Fruit fly (Drosophila melanogaster): ENCODE results near the gene cpo.

The cpo gene

dm6 chr3R:17953884-17954283 is 34.3 kb downstream of the cpo start:
- TF ChIP-seq sens (GFP tag): peak; percentile 73
- TF ChIP-seq ash1 (GFP tag; optimal IDR thresholded peaks at IDR 0.05): no peak
- TF ChIP-seq CG8089 (GFP tag; optimal IDR thresholded peaks at IDR 0.05): no peak
- TF ChIP-seq CG3847 (GFP tag; IDR thresholded peaks at IDR 0.05): no peak
- TF ChIP-seq CG10431 (GFP tag; optimal IDR thresholded peaks at IDR 0.05): no peak
- no peak for TF ChIP-seq tgo (GFP tag; IDR thresholded peaks at IDR 0.05)
- no peak for TF ChIP-seq CG7372 (GFP tag; IDR thresholded peaks at IDR 0.05)
- no peak for TF ChIP-seq pzg (GFP tag; optimal IDR thresholded peaks at IDR 0.05)
- TF ChIP-seq CG30431 (GFP tag; optimal IDR thresholded peaks at IDR 0.05): no peak
- TF ChIP-seq esg (GFP tag; conservative IDR thresholded peaks at IDR 0.05): peak; percentile 25; the same call in 1 of the 2 replicates
- TF ChIP-seq CG13296 (GFP tag; optimal IDR thresholded peaks at IDR 0.05): no peak
- no peak for TF ChIP-seq Chrac-16 (GFP tag; optimal IDR thresholded peaks at IDR 0.05)
- TF ChIP-seq D19B (GFP tag; optimal IDR thresholded peaks at IDR 0.05): no peak
- no peak for TF ChIP-seq scrt (GFP tag; optimal IDR thresholded peaks at IDR 0.05)
- no peak for TF ChIP-seq CG16815 (GFP tag; optimal IDR thresholded peaks at IDR 0.05)
- no peak for TF ChIP-seq Doc2 (GFP tag; IDR thresholded peaks at IDR 0.05)
- TF ChIP-seq BEAF-32 (GFP tag; optimal IDR thresholded peaks at IDR 0.05): peak; percentile 19
- no peak for TF ChIP-seq Awh (GFP tag; IDR thresholded peaks at IDR 0.05)
- no peak for TF ChIP-seq Adf1 (GFP tag; IDR thresholded peaks at IDR 0.05)
- TF ChIP-seq zen (tag; optimal IDR thresholded peaks at IDR 0.05): no peak
- no peak for TF ChIP-seq CG10274 (GFP tag; optimal IDR thresholded peaks at IDR 0.05)
- no peak for TF ChIP-seq seq (GFP tag; IDR thresholded peaks at IDR 0.05)
- no peak for TF ChIP-seq CG16779 (GFP tag; IDR thresholded peaks at IDR 0.05)
- no peak for TF ChIP-seq CG10959 (GFP tag; IDR thresholded peaks at IDR 0.05)
- peak; percentile 18 for TF ChIP-seq dmrt99B (tag; optimal IDR thresholded peaks at IDR 0.05)
- no peak for TF ChIP-seq CTCF (GFP tag; optimal IDR thresholded peaks at IDR 0.05)
- TF ChIP-seq CG15514 (GFP tag; optimal IDR thresholded peaks at IDR 0.05): no peak
- no peak for TF ChIP-seq prd (optimal IDR thresholded peaks at IDR 0.05)
- TF ChIP-seq prd (GFP tag; IDR thresholded peaks at IDR 0.05): peak; percentile 18; the same call in 1 of the 3 replicates
- TF ChIP-seq mirr (GFP tag; optimal IDR thresholded peaks at IDR 0.05): no peak
- peak; percentile 45 for TF ChIP-seq Med (GFP tag)
- TF ChIP-seq rib (GFP tag; IDR thresholded peaks at IDR 0.05): no peak
- no peak for TF ChIP-seq Eip74EF (GFP tag; optimal IDR thresholded peaks at IDR 0.05)
- TF ChIP-seq CG17361 (GFP tag; IDR thresholded peaks at IDR 0.05): no peak
- TF ChIP-seq gsb (GFP tag; IDR thresholded peaks at IDR 0.05): no peak
- TF ChIP-seq Sry-δ (GFP tag; optimal IDR thresholded peaks at IDR 0.05): peak; percentile 3
- no peak for TF ChIP-seq CG18262 (tag; optimal IDR thresholded peaks at IDR 0.05)
- peak; percentile 6 for TF ChIP-seq CG11504 (tag; optimal IDR thresholded peaks at IDR 0.05)
- TF ChIP-seq bsh (GFP tag; optimal IDR thresholded peaks at IDR 0.05): peak in 1 of 2 experiments; percentile 10
- TF ChIP-seq insv (GFP tag; optimal IDR thresholded peaks at IDR 0.05): no peak
- no peak for TF ChIP-seq Sox102F (GFP tag; optimal IDR thresholded peaks at IDR 0.05)
- TF ChIP-seq ac (GFP tag; optimal IDR thresholded peaks at IDR 0.05): no peak
- no peak for TF ChIP-seq jing (GFP tag; optimal IDR thresholded peaks at IDR 0.05)
- TF ChIP-seq jumu (GFP tag; optimal IDR thresholded peaks at IDR 0.05): no peak
- no peak for TF ChIP-seq Dfd (GFP tag; optimal IDR thresholded peaks at IDR 0.05)
- no peak for TF ChIP-seq CG4820 (GFP tag; optimal IDR thresholded peaks at IDR 0.05)
- no peak for TF ChIP-seq luna (GFP tag; optimal IDR thresholded peaks at IDR 0.05)
- no peak for TF ChIP-seq CG3163 (GFP tag; optimal IDR thresholded peaks at IDR 0.05)
- no peak for TF ChIP-seq CG1832 (GFP tag; optimal IDR thresholded peaks at IDR 0.05)
- peak in 1 of 2 experiments; percentile 29 for TF ChIP-seq eve (GFP tag; optimal IDR thresholded peaks at IDR 0.05)
- TF ChIP-seq toy (GFP tag; IDR thresholded peaks at IDR 0.05): no peak
- no peak for TF ChIP-seq CG11696 (GFP tag; IDR thresholded peaks at IDR 0.05)
- TF ChIP-seq Lim3 (GFP tag; IDR thresholded peaks at IDR 0.05): no peak

All from whole organism, embryonic.